Fruit fly (Drosophila melanogaster) whole organism, embryonic: Measurements from ENCODE around the gene Gdh.

Experiments used
- C15 ChIP-seq: fragments of 200-800 bp; sonication (Bioruptor generic); IDR thresholded peaks from 3 replicates; pipeline ENCODE4 v1.3.6; 2022; ENCODE audit warnings: missing biosample characterization, missing genetic modification characterization
- CG10321 ChIP-seq: fragments of 200-800 bp; sonication (Bioruptor generic); IDR thresholded peaks from 2 replicates; pipeline ENCODE4 v1.3.6; 2022; ENCODE audit warnings: missing biosample characterization, missing genetic modification characterization
- CG10543 ChIP-seq: fragments of 200-800 bp; sonication (Bioruptor generic); optimal IDR thresholded peaks from 3 replicates; lab custom pipeline; 2017; ENCODE audit warnings: missing biosample characterization, mild to moderate bottlenecking, missing genetic modification characterization, moderate library complexity
- CG15479 ChIP-seq: fragments of 200-800 bp; sonication (Bioruptor generic); optimal IDR thresholded peaks from 3 replicates; lab custom pipeline; 2019; ENCODE audit warnings: missing biosample characterization, mild to moderate bottlenecking, missing genetic modification characterization, moderate library complexity
- CG15696 ChIP-seq: fragments of 200-800 bp; sonication (Bioruptor generic); optimal IDR thresholded peaks from 2 replicates; lab custom pipeline; 2019; ENCODE audit warnings: missing biosample characterization, mild to moderate bottlenecking, missing genetic modification characterization, moderate library complexity
- CG16779 ChIP-seq: fragments of 200-800 bp; sonication (Bioruptor generic); IDR thresholded peaks from 2 replicates; pipeline ENCODE4 v1.3.6; 2022; ENCODE audit warnings: missing biosample characterization, missing genetic modification characterization
- CG17612 ChIP-seq: fragments of 200-800 bp; sonication (Bioruptor generic); IDR thresholded peaks from 2 replicates; pipeline ENCODE4 v1.3.6; 2022; ENCODE audit warnings: missing biosample characterization, missing genetic modification characterization
- CG2120 ChIP-seq: fragments of 200-800 bp; sonication (Bioruptor generic); optimal IDR thresholded peaks from 3 replicates; lab custom pipeline; 2016; ENCODE audit warnings: missing biosample characterization, missing genetic modification characterization
- CG31388 ChIP-seq: fragments of 200-800 bp; sonication (Bioruptor generic); optimal IDR thresholded peaks from 2 replicates; lab custom pipeline; 2016; ENCODE audit warnings: missing biosample characterization, missing genetic modification characterization
- CG3163 ChIP-seq: fragments of 200-800 bp; sonication (Bioruptor generic); optimal IDR thresholded peaks from 3 replicates; lab custom pipeline; 2016; ENCODE audit warnings: missing biosample characterization, missing genetic modification characterization
- CG3281 ChIP-seq: fragments of 200-800 bp; sonication (Bioruptor generic); optimal IDR thresholded peaks from 3 replicates; lab custom pipeline; 2017; ENCODE audit warnings: missing biosample characterization, mild to moderate bottlenecking, missing genetic modification characterization
- CG3847 ChIP-seq: fragments of 200-800 bp; sonication (Bioruptor generic); IDR thresholded peaks from 2 replicates; pipeline ENCODE4 v1.3.6; 2022; ENCODE audit warnings: missing biosample characterization, missing genetic modification characterization
- CG43689 ChIP-seq: fragments of 200-800 bp; sonication (Bioruptor generic); IDR thresholded peaks from 2 replicates; pipeline ENCODE4 v1.3.6; 2022; ENCODE audit warnings: missing biosample characterization, missing genetic modification characterization
- CG8290 ChIP-seq, 3 experiments: fragments of 200-800 bp; sonication (Bioruptor generic); optimal IDR thresholded peaks; 2 replicates each; lab custom pipeline; 2016 to 2019; ENCODE audit warnings: missing biosample characterization in 3 of 3, missing genetic modification characterization in 3 of 3, mild to moderate bottlenecking in 2 of 3, moderate library complexity in 1 of 3
- CG8944 ChIP-seq: fragments of 200-800 bp; sonication (Bioruptor generic); optimal IDR thresholded peaks from 3 replicates; lab custom pipeline; 2016; ENCODE audit warnings: missing biosample characterization, missing genetic modification characterization
- CkIIα-i1 ChIP-seq: fragments of 200-800 bp; sonication (Bioruptor generic); IDR thresholded peaks from 2 replicates; pipeline ENCODE4 v1.3.6; 2022; ENCODE audit warnings: missing biosample characterization, missing genetic modification characterization
- CrebB ChIP-seq: fragments of 200-800 bp; sonication (Bioruptor generic); optimal IDR thresholded peaks from 3 replicates; lab custom pipeline; 2018; ENCODE audit warnings: missing biosample characterization, mild to moderate bottlenecking, missing genetic modification characterization
- Dek ChIP-seq: fragments of 200-800 bp; sonication (Bioruptor generic); optimal IDR thresholded peaks from 3 replicates; lab custom pipeline; 2019; ENCODE audit warnings: missing biosample characterization, mild to moderate bottlenecking, missing genetic modification characterization, moderate library complexity
- E2f2 ChIP-seq: fragments of 200-800 bp; sonication (Bioruptor generic); IDR thresholded peaks from 2 replicates; pipeline ENCODE4 v1.3.6; 2022; ENCODE audit warnings: missing biosample characterization, missing genetic modification characterization
- Ets65A ChIP-seq: fragments of 200-800 bp; sonication (Bioruptor generic); peaks from one replicate; lab custom pipeline; 2016; ENCODE audit warnings: missing biosample characterization, missing genetic modification characterization
- HLH3B ChIP-seq: fragments of 200-800 bp; sonication (Bioruptor generic); IDR thresholded peaks from 2 replicates; pipeline ENCODE4 v1.3.6; 2022; ENCODE audit warnings: missing biosample characterization, missing genetic modification characterization
- Lhr ChIP-seq: fragments of 200-800 bp; sonication (Bioruptor generic); optimal IDR thresholded peaks from 3 replicates; lab custom pipeline; 2017; ENCODE audit warnings: mild to moderate bottlenecking, missing biosample characterization, missing genetic modification reagents, missing genetic modification characterization
- MTF-1 ChIP-seq: fragments of 200-800 bp; sonication (Bioruptor generic); optimal IDR thresholded peaks from 2 replicates; lab custom pipeline; 2018; ENCODE audit warnings: missing biosample characterization, mild to moderate bottlenecking, missing genetic modification characterization, borderline replicate concordance
- Myb ChIP-seq: fragments of 200-800 bp; sonication (Bioruptor generic); optimal IDR thresholded peaks from 2 replicates; lab custom pipeline; 2016; ENCODE audit warnings: missing biosample characterization, missing genetic modification characterization
- NC2β ChIP-seq: fragments of 200-800 bp; sonication (Bioruptor generic); optimal IDR thresholded peaks from 2 replicates; lab custom pipeline; 2016; ENCODE audit warnings: missing biosample characterization, missing genetic modification characterization
- Optix ChIP-seq: fragments of 200-800 bp; sonication (Bioruptor generic); IDR thresholded peaks from 3 replicates; pipeline ENCODE4 v1.3.6; 2022; ENCODE audit warnings: missing biosample characterization, missing genetic modification characterization
- Xbp1 ChIP-seq: fragments of 200-800 bp; sonication (Bioruptor generic); optimal IDR thresholded peaks from 3 replicates; lab custom pipeline; 2016; ENCODE audit warnings: missing biosample characterization, mild to moderate bottlenecking, missing genetic modification characterization
- abd-A ChIP-seq: fragments of 200-800 bp; sonication (Bioruptor generic); optimal IDR thresholded peaks from 3 replicates; lab custom pipeline; 2019; ENCODE audit warnings: missing biosample characterization, mild to moderate bottlenecking, missing genetic modification characterization, moderate library complexity
- bsh ChIP-seq, 2 experiments: fragments of 200-800 bp; sonication (Bioruptor generic); optimal IDR thresholded peaks; 2 replicates each; lab custom pipeline; 2017 to 2018; ENCODE audit warnings: mild to moderate bottlenecking in 2 of 2, missing biosample characterization in 2 of 2, missing genetic modification characterization in 2 of 2, moderate library complexity in 1 of 2
- cas ChIP-seq: fragments of 200-800 bp; sonication (Bioruptor generic); IDR thresholded peaks from 2 replicates; pipeline ENCODE4 v1.3.6; 2022; ENCODE audit warnings: missing biosample characterization, missing genetic modification characterization
- chinmo ChIP-seq: fragments of 200-800 bp; sonication (Bioruptor generic); IDR thresholded peaks from 4 replicates; pipeline ENCODE4 v1.3.6; 2022; ENCODE audit warnings: missing biosample characterization, missing genetic modification characterization; ENCODE audit not compliant: partially characterized antibody
- chn ChIP-seq: fragments of 200-800 bp; sonication (Bioruptor generic); optimal IDR thresholded peaks from 2 replicates; lab custom pipeline; 2016; ENCODE audit warnings: missing biosample characterization, missing genetic modification characterization
- disco-r ChIP-seq: fragments of 200-800 bp; sonication (Bioruptor generic); optimal IDR thresholded peaks from 2 replicates; lab custom pipeline; 2016; ENCODE audit warnings: missing biosample characterization, missing genetic modification characterization
- ems ChIP-seq: fragments of 200-800 bp; sonication (Bioruptor generic); optimal IDR thresholded peaks from 3 replicates; lab custom pipeline; 2016; ENCODE audit warnings: missing biosample characterization, missing genetic modification characterization
- fd64A ChIP-seq: fragments of 200-800 bp; sonication (Bioruptor generic); optimal IDR thresholded peaks from 3 replicates; lab custom pipeline; 2018; ENCODE audit warnings: missing biosample characterization, mild to moderate bottlenecking, missing genetic modification characterization
- ftz-f1 ChIP-seq: fragments of 200-800 bp; sonication (Bioruptor generic); optimal IDR thresholded peaks from 2 replicates; lab custom pipeline; 2016; ENCODE audit warnings: missing biosample characterization, missing genetic modification characterization
- jigr1 ChIP-seq: fragments of 200-800 bp; sonication (Bioruptor generic); IDR thresholded peaks from 3 replicates; pipeline ENCODE4 v1.3.6; 2022; ENCODE audit warnings: missing biosample characterization, missing genetic modification characterization
- jing ChIP-seq: fragments of 200-800 bp; sonication (Bioruptor generic); optimal IDR thresholded peaks from 2 replicates; lab custom pipeline; 2018; ENCODE audit warnings: missing biosample characterization, mild to moderate bottlenecking, missing genetic modification characterization
- otp ChIP-seq: fragments of 200-800 bp; sonication (Bioruptor generic); IDR thresholded peaks from 3 replicates; pipeline ENCODE4, ENCODE4 v1.3.6; 2022; ENCODE audit warnings: missing biosample characterization, missing genetic modification characterization
- p53 ChIP-seq: fragments of 200-800 bp; sonication (Bioruptor generic); optimal IDR thresholded peaks from 2 replicates; lab custom pipeline; 2016; ENCODE audit warnings: missing biosample characterization, missing genetic modification characterization
- ranshi ChIP-seq: fragments of 200-800 bp; sonication (Bioruptor generic); IDR thresholded peaks from 2 replicates; pipeline ENCODE4 v1.3.6; 2022; ENCODE audit warnings: missing biosample characterization, missing genetic modification characterization
- run ChIP-seq: fragments of 200-800 bp; sonication (Bioruptor generic); optimal IDR thresholded peaks from 3 replicates; lab custom pipeline; 2018; ENCODE audit warnings: missing biosample characterization, mild to moderate bottlenecking, missing genetic modification characterization
- scrt ChIP-seq: fragments of 200-800 bp; sonication (Bioruptor generic); optimal IDR thresholded peaks from 2 replicates; lab custom pipeline; 2018; ENCODE audit warnings: missing biosample characterization, mild to moderate bottlenecking, missing genetic modification characterization, moderate library complexity
- shn ChIP-seq: fragments of 200-800 bp; sonication (Bioruptor generic); optimal IDR thresholded peaks from 3 replicates; lab custom pipeline; 2016; ENCODE audit warnings: missing biosample characterization, missing genetic modification characterization
- sisA ChIP-seq: fragments of 200-800 bp; sonication (Bioruptor generic); IDR thresholded peaks from 2 replicates; pipeline ENCODE4 v1.3.6; 2022; ENCODE audit warnings: missing biosample characterization, missing genetic modification characterization
- slp2 ChIP-seq: fragments of 200-800 bp; sonication (Bioruptor generic); optimal IDR thresholded peaks from 2 replicates; lab custom pipeline; 2016; ENCODE audit warnings: missing biosample characterization, missing genetic modification characterization
- sna ChIP-seq: fragments of 200-800 bp; sonication (Bioruptor generic); IDR thresholded peaks from 2 replicates; pipeline ENCODE4 v1.3.6; 2022; ENCODE audit warnings: missing biosample characterization, missing genetic modification characterization; ENCODE audit not compliant: partially characterized antibody
- zfh1 ChIP-seq: fragments of 200-800 bp; sonication (Bioruptor generic); IDR thresholded peaks from 3 replicates; pipeline ENCODE4 v1.3.6; 2022; ENCODE audit warnings: missing biosample characterization, missing genetic modification characterization

Gdh gene

dm6 chr3R:23920874-23921539 lies 21.9 kb downstream of the Gdh start (continued):
- TF ChIP-seq Optix: 0 out of 3 replicates have a peak, but pooled peaks have one; percentile 31
- TF ChIP-seq C15 (GFP tag; lab: Robert Waterston, UW): peak; percentile 48; the same call in 1 of the 3 replicates
- TF ChIP-seq shn: peak; percentile 55
- TF ChIP-seq Dek (tag; lab: Kevin White, UChicago): peak; percentile 11
- TF ChIP-seq scrt (GFP tag; lab: Kevin White, UChicago): peak; percentile 43
- peak; percentile 75 for TF ChIP-seq CG16779 (GFP tag; lab: Robert Waterston, UW)
- TF ChIP-seq CG2120 (GFP tag; lab: Kevin White, UChicago): peak; percentile 76
- peak; percentile 34 for TF ChIP-seq chn
- no peak for TF ChIP-seq CkIIα-i1 (GFP tag; lab: Robert Waterston, UW)
- peak; percentile 82 for TF ChIP-seq CrebB (tag; lab: Kevin White, UChicago)
- TF ChIP-seq otp (GFP tag; lab: Robert Waterston, UW): 0 out of 3 replicates have a peak, but pooled peaks have one; percentile 40
- TF ChIP-seq CG15479: no peak
- peak; percentile 79 for TF ChIP-seq ftz-f1
- peak; percentile 54 for TF ChIP-seq CG3281 (GFP tag; lab: Kevin White, UChicago)
- peak; percentile 57 for TF ChIP-seq CG3847 (GFP tag; lab: Robert Waterston, UW)
- no peak for TF ChIP-seq jigr1
- TF ChIP-seq CG43689 (GFP tag; lab: Robert Waterston, UW): no peak
- TF ChIP-seq E2f2 (GFP tag; lab: Robert Waterston, UW): peak; percentile 9; the same call in 1 of the 2 replicates
- no peak for TF ChIP-seq slp2
- 0 out of 2 replicates have a peak, but pooled peaks have one; percentile 40 for TF ChIP-seq cas
- TF ChIP-seq HLH3B: peak; percentile 42; the same call in 1 of the 2 replicates
- TF ChIP-seq jing (GFP tag; lab: Kevin White, UChicago): no peak
- TF ChIP-seq CG8944 (GFP tag; lab: Kevin White, UChicago): peak; percentile 10
- peak; percentile 16 for TF ChIP-seq Xbp1 (GFP tag; lab: Kevin White, UChicago)
- peak in 1 of 2 experiments; percentile 5 for TF ChIP-seq bsh (GFP tag; optimal IDR thresholded peaks at IDR 0.05; lab: Kevin White, UChicago)
- TF ChIP-seq CG17612: 0 out of 2 replicates have a peak, but pooled peaks have one; percentile 20
- TF ChIP-seq abd-A: peak; percentile 93
- TF ChIP-seq CG8290 (GFP tag; optimal IDR thresholded peaks at IDR 0.05; lab: Kevin White, UChicago): no peak
- TF ChIP-seq CG8290 (tag; optimal IDR thresholded peaks at IDR 0.05; lab: Kevin White, UChicago): peak in 1 of 2 experiments; percentile 95
- peak; percentile 88; the same call in 3 of the 4 replicates for TF ChIP-seq chinmo (GFP tag; lab: Robert Waterston, UW)
- TF ChIP-seq run (tag; lab: Kevin White, UChicago): peak; percentile 20
- no peak for TF ChIP-seq disco-r (GFP tag; lab: Kevin White, UChicago)
- no peak for TF ChIP-seq fd64A
- no peak for TF ChIP-seq zfh1
- TF ChIP-seq CG31388 (GFP tag; lab: Kevin White, UChicago): no peak
- TF ChIP-seq ranshi (GFP tag; lab: Robert Waterston, UW): peak; percentile 63; the same call in 1 of the 2 replicates
- peak; percentile 83 for TF ChIP-seq CG10543 (GFP tag; lab: Kevin White, UChicago)
- TF ChIP-seq CG3163: peak; percentile 9
- no peak for TF ChIP-seq MTF-1
- peak; percentile 19 for TF ChIP-seq CG15696 (tag; lab: Kevin White, UChicago)
- peak; percentile 22 for TF ChIP-seq Myb (GFP tag; lab: Kevin White, UChicago)
- TF ChIP-seq NC2β: peak; percentile 7
- TF ChIP-seq sna: no peak
- TF ChIP-seq p53 (GFP tag; lab: Kevin White, UChicago): no peak
- TF ChIP-seq Lhr (GFP tag; lab: Kevin White, UChicago): no peak
- TF ChIP-seq sisA (GFP tag; lab: Robert Waterston, UW): 0 out of 2 replicates have a peak, but pooled peaks have one; percentile 24
- TF ChIP-seq Ets65A (GFP tag; lab: Kevin White, UChicago): peak; percentile 94
- TF ChIP-seq ems (GFP tag; lab: Kevin White, UChicago): peak; percentile 7
- TF ChIP-seq CG10321 (GFP tag; lab: Robert Waterston, UW): 0 out of 2 replicates have a peak, but pooled peaks have one; percentile 9
